Worm (Caenorhabditis elegans): ENCODE results near the gene srt-45.

The srt-45 gene

ce11 chrV:19760751-19761150, 23.2 kb upstream of the srt-45 start, which contains the start of gene M162.5:
TSS of gene M162.5 (plus strand) at chrV:19761051.
- TF ChIP-seq hmbx-1 (tag; optimal IDR thresholded peaks at IDR 0.05) (no peak), hmg-4 (GFP tag; optimal IDR thresholded peaks at IDR 0.05) (no peak), aly-1 (tag; optimal IDR thresholded peaks at IDR 0.05) (no peak), tbx-37 (GFP tag; conservative IDR thresholded peaks at IDR 0.05) (no peak), tbx-11 (GFP tag; IDR thresholded peaks at IDR 0.05) (no peak), scrt-1 (GFP tag; IDR thresholded peaks at IDR 0.05) (no peak), tra-4 (tag; optimal IDR thresholded peaks at IDR 0.05) (no peak), ceh-36 (tag; optimal IDR thresholded peaks at IDR 0.05) (no peak), pes-1 (GFP tag; IDR thresholded peaks at IDR 0.05) (no peak)

DNA sequence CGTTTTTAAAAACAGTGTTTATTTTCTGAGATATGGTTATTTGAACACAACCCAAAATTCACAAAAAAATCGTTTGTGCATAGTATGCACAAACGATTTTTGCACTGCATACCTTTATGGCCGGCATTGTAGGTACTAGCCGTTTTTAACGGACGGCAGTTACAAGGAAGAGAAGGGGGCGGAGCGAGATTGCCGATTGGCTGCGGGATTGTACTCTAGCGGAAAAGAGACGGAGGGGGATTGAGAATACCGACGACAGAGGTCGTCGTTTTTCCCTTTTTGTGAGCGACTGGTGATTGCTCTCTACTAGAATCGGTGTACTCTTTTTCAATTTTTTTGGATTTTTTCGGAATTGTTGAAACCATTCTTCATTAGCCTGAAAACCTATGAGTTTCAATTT, 16.2 kb upstream of the srt-45 start:
- TF ChIP-seq hnd-1 (tag; optimal IDR thresholded peaks at IDR 0.05) (no peak), pes-1 (GFP tag; IDR thresholded peaks at IDR 0.05) (no peak), sea-1 (GFP tag; conservative IDR thresholded peaks at IDR 0.05) (no peak), flt-1 (GFP tag; IDR thresholded peaks at IDR 0.05) (no peak), ceh-36 (tag; optimal IDR thresholded peaks at IDR 0.05) (no peak), ets-7 (tag; optimal IDR thresholded peaks at IDR 0.05) (no peak), aly-1 (tag; optimal IDR thresholded peaks at IDR 0.05) (no peak), hmbx-1 (tag; optimal IDR thresholded peaks at IDR 0.05) (no peak), ceh-13 (GFP tag; optimal IDR thresholded peaks at IDR 0.05) (no peak), tbx-11 (GFP tag; IDR thresholded peaks at IDR 0.05) (no peak), F13C5.2 (tag; optimal IDR thresholded peaks at IDR 0.05) (no peak), B0310.2 (tag; optimal IDR thresholded peaks at IDR 0.05) (no peak), tra-4 (tag; optimal IDR thresholded peaks at IDR 0.05) (no peak), scrt-1 (GFP tag; IDR thresholded peaks at IDR 0.05) (no peak), tbx-37 (GFP tag; conservative IDR thresholded peaks at IDR 0.05) (no peak), hmg-4 (GFP tag; optimal IDR thresholded peaks at IDR 0.05) (no peak), ama-1 (optimal IDR thresholded peaks at IDR 0.05) (no peak)

ce11 chrV:19771660-19772059, 12.3 kb upstream of the srt-45 start, which contains the start of gene M162.15:
TSS of gene M162.15 (minus strand) at chrV:19771760.
- TF ChIP-seq scrt-1 (GFP tag; IDR thresholded peaks at IDR 0.05) (no peak), pes-1 (GFP tag; IDR thresholded peaks at IDR 0.05) (no peak), tra-4 (tag; optimal IDR thresholded peaks at IDR 0.05) (no peak), tbx-11 (GFP tag; IDR thresholded peaks at IDR 0.05) (no peak), hnd-1 (tag; optimal IDR thresholded peaks at IDR 0.05) (no peak), ceh-36 (tag; optimal IDR thresholded peaks at IDR 0.05) (no peak), tbx-37 (GFP tag; conservative IDR thresholded peaks at IDR 0.05) (no peak), ama-1 (optimal IDR thresholded peaks at IDR 0.05) (no peak), aly-1 (tag; optimal IDR thresholded peaks at IDR 0.05) (no peak), hmbx-1 (tag; optimal IDR thresholded peaks at IDR 0.05) (no peak), ceh-13 (GFP tag; optimal IDR thresholded peaks at IDR 0.05) (no peak), B0310.2 (tag; optimal IDR thresholded peaks at IDR 0.05) (no peak), flt-1 (GFP tag; IDR thresholded peaks at IDR 0.05) (no peak), sea-1 (GFP tag; conservative IDR thresholded peaks at IDR 0.05) (no peak), hmg-4 (GFP tag; optimal IDR thresholded peaks at IDR 0.05) (no peak), ets-7 (tag; optimal IDR thresholded peaks at IDR 0.05) (no peak), F13C5.2 (tag; optimal IDR thresholded peaks at IDR 0.05) (no peak)

ce11 chrV:19777227-19777626, 6.7 kb upstream of the srt-45 start, which contains the start of gene fbxa-118:
TSS of gene fbxa-118 (minus strand) at chrV:19777327.
- TF ChIP-seq ets-7 (tag; optimal IDR thresholded peaks at IDR 0.05) (no peak), scrt-1 (GFP tag; IDR thresholded peaks at IDR 0.05) (no peak), pes-1 (GFP tag; IDR thresholded peaks at IDR 0.05) (no peak), F13C5.2 (tag; optimal IDR thresholded peaks at IDR 0.05) (no peak), tbx-37 (GFP tag; conservative IDR thresholded peaks at IDR 0.05) (no peak), hnd-1 (tag; optimal IDR thresholded peaks at IDR 0.05) (no peak), tra-4 (tag; optimal IDR thresholded peaks at IDR 0.05) (no peak), hmbx-1 (tag; optimal IDR thresholded peaks at IDR 0.05) (no peak), sea-1 (GFP tag; conservative IDR thresholded peaks at IDR 0.05) (no peak), ceh-13 (GFP tag; optimal IDR thresholded peaks at IDR 0.05) (no peak), B0310.2 (tag; optimal IDR thresholded peaks at IDR 0.05) (no peak), hmg-4 (GFP tag; optimal IDR thresholded peaks at IDR 0.05) (no peak), aly-1 (tag; optimal IDR thresholded peaks at IDR 0.05) (no peak), flt-1 (GFP tag; IDR thresholded peaks at IDR 0.05) (no peak), ceh-36 (tag; optimal IDR thresholded peaks at IDR 0.05) (no peak), tbx-11 (GFP tag; IDR thresholded peaks at IDR 0.05) (no peak), ama-1 (optimal IDR thresholded peaks at IDR 0.05) (no peak)

- TF ChIP-seq pes-1 (GFP tag; IDR thresholded peaks at IDR 0.05) (no peak), flt-1 (GFP tag; IDR thresholded peaks at IDR 0.05) (no peak), hmg-4 (GFP tag; optimal IDR thresholded peaks at IDR 0.05) (no peak), B0310.2 (tag; optimal IDR thresholded peaks at IDR 0.05) (no peak)
Measured at ce11 chrV:19778608-19779007, 5.3 kb upstream of the srt-45 start, which contains the start of gene fbxa-194. TSS of gene fbxa-194 (minus strand) at chrV:19778708.

DNA sequence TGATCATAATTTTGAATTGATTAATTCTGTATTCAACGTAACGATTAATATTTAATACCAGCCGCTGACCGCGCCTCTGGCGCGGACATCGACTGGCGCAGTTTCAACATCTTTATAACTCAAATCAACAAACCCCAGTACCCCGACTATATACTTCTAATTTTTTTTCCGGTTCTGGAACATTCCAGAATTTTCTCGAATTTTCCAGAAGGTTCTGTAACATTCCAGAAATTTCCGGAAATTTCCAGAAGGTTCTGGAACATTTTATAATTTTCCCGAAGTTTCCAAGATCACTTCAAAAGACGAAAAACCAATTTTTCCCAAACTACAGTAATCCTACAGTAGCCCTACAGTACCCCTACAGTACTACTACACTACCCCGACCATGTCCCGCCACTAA, 4.7 kb upstream of the srt-45 start:
- TF ChIP-seq F13C5.2 (tag; optimal IDR thresholded peaks at IDR 0.05) (no peak), aly-1 (tag; optimal IDR thresholded peaks at IDR 0.05) (no peak), pes-1 (GFP tag; IDR thresholded peaks at IDR 0.05) (no peak), hnd-1 (tag; optimal IDR thresholded peaks at IDR 0.05) (no peak), tbx-37 (GFP tag; conservative IDR thresholded peaks at IDR 0.05) (no peak), ceh-36 (tag; optimal IDR thresholded peaks at IDR 0.05) (no peak), tbx-11 (GFP tag; IDR thresholded peaks at IDR 0.05) (no peak), sea-1 (GFP tag; conservative IDR thresholded peaks at IDR 0.05) (no peak), ets-7 (tag; optimal IDR thresholded peaks at IDR 0.05) (no peak), scrt-1 (GFP tag; IDR thresholded peaks at IDR 0.05) (no peak), tra-4 (tag; optimal IDR thresholded peaks at IDR 0.05) (no peak), hmg-4 (GFP tag; optimal IDR thresholded peaks at IDR 0.05) (no peak)

DNA sequence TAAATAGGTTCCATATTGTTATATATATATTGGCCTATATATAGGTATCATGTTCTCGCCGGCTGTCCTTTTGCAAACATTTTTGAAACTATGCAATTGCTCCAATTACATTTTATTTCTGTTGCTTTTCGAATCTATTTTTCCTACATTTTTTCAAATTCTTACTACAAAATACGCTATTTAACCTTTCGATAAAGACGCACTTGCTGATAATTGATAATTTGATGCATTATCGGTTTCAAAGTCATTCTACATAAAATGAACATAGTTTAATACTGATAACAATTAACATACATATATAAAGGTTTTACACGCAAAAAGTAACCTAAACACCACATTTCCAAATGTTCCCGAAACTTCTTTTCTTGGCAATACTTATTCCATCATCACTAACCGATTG, 4.4 kb downstream of the srt-45 start, which contains the start of gene clec-258:
clec-258 (plus strand) TSS at position 81 of the 400 bp plus-strand sequence.
- TF ChIP-seq tbx-11 (GFP tag; IDR thresholded peaks at IDR 0.05): no peak

DNA sequence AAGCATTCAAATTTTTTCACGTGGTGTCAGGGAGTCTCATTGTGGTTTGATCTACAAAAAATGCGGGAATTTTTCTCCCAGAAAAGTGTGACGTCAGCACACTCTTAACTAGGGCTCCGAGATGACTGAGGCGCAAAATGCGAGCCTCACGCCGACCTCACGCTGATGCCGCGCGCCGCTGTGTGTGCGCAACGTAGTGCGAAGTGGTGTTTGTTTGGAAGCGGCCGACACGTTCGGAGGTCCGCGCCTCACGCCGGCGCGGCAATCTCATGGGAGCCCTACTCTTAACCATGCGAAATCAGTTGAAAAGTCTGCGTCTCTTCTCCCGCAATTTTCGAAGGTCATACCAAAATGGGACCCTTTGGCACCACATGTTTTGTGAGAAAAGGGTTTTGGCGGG, 6.3 kb downstream of the srt-45 start:
- TF ChIP-seq tra-4 (tag; optimal IDR thresholded peaks at IDR 0.05) (no peak), F13C5.2 (tag; optimal IDR thresholded peaks at IDR 0.05) (no peak), ama-1 (optimal IDR thresholded peaks at IDR 0.05) (no peak), ets-7 (tag; optimal IDR thresholded peaks at IDR 0.05) (no peak), aly-1 (tag; optimal IDR thresholded peaks at IDR 0.05) (no peak), hnd-1 (tag; optimal IDR thresholded peaks at IDR 0.05) (no peak), flt-1 (GFP tag; IDR thresholded peaks at IDR 0.05) (no peak), sea-1 (GFP tag; conservative IDR thresholded peaks at IDR 0.05) (no peak), hmbx-1 (tag; optimal IDR thresholded peaks at IDR 0.05) (no peak), hmg-4 (GFP tag; optimal IDR thresholded peaks at IDR 0.05) (no peak), ceh-36 (tag; optimal IDR thresholded peaks at IDR 0.05) (no peak), scrt-1 (GFP tag; IDR thresholded peaks at IDR 0.05) (no peak), pes-1 (GFP tag; IDR thresholded peaks at IDR 0.05) (no peak), tbx-37 (GFP tag; conservative IDR thresholded peaks at IDR 0.05) (no peak), B0310.2 (tag; optimal IDR thresholded peaks at IDR 0.05) (no peak), tbx-11 (GFP tag; IDR thresholded peaks at IDR 0.05) (no peak), ceh-13 (GFP tag; optimal IDR thresholded peaks at IDR 0.05) (no peak)
